Worm (Caenorhabditis elegans) whole organism, mixed stage, embryonic: ENCODE measurements around the gene slmp-1.

Source experiments
- M03D4.4 ChIP-seq: sonication (generic microtip); optimal IDR thresholded peaks from 2 replicates; lab custom pipeline; 2017; ENCODE audit warnings: mild to moderate bottlenecking, missing genetic modification characterization, missing compliant biosample characterization
- bed-3 ChIP-seq: fragments of 200-800 bp; sonication (Bioruptor generic); optimal IDR thresholded peaks from 3 replicates; lab custom pipeline; 2018; ENCODE audit warnings: mild to moderate bottlenecking, missing genetic modification characterization, moderate library complexity, missing compliant biosample characterization
- elt-1 ChIP-seq: sonication (generic microtip); optimal IDR thresholded peaks from 2 replicates; lab custom pipeline; 2017; ENCODE audit warnings: missing genetic modification characterization, mild to moderate bottlenecking, missing compliant biosample characterization, antibody characterized with exemption, moderate library complexity, borderline replicate concordance; ENCODE audit not compliant: insufficient read depth
- nhr-12 ChIP-seq: fragments of 150-350 bp; optimal IDR thresholded peaks from 2 replicates; lab custom pipeline; 2014; ENCODE audit warnings: missing biosample characterization, missing genetic modification characterization
- nhr-76 ChIP-seq: sonication (generic microtip); optimal IDR thresholded peaks from 2 replicates; lab custom pipeline; 2017; ENCODE audit warnings: missing biosample characterization, missing genetic modification characterization
- sptf-1 ChIP-seq: sonication (generic microtip); optimal IDR thresholded peaks from 2 replicates; lab custom pipeline; 2017; ENCODE audit warnings: mild to moderate bottlenecking, missing genetic modification characterization, moderate library complexity, missing compliant biosample characterization
- unc-120 ChIP-seq: sonication (generic microtip); optimal IDR thresholded peaks from 2 replicates; lab custom pipeline; 2017; ENCODE audit warnings: missing genetic modification characterization, missing compliant biosample characterization; ENCODE audit not compliant: poor library complexity, severe bottlenecking
- unc-39 ChIP-seq: fragments of 150-350 bp; optimal IDR thresholded peaks from 2 replicates; lab custom pipeline; 2014; ENCODE audit warnings: missing biosample characterization, missing genetic modification characterization

DNA sequence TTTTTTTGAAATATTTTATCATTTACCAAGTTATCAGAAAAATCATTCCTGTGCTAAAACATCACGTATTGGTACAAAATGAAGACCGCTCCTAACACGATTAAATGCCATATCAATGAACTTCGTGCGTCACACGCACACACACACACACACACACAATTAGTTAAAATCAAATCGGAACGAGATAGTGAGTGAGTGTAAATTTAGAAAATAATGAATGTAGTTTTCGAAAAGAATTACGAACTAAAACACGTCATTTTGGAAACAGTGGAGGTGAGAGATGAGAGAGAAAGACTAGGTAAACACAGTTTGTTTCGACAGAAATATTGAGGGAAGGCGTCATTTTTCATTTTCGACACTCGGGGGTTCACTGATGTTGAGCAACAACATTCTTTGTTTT, 46.7 kb upstream of the slmp-1 start:
- TF ChIP-seq unc-120 (no peak), nhr-76 (tag; lab: Kevin White, UChicago) (no peak), sptf-1 (tag; lab: Kevin White, UChicago) (no peak), nhr-12 (tag; lab: Kevin White, UChicago) (no peak), M03D4.4 (tag; lab: Kevin White, UChicago) (no peak), bed-3 (GFP tag; lab: Kevin White, UChicago) (no peak), unc-39 (tag; lab: Kevin White, UChicago) (no peak), elt-1 (tag; lab: Kevin White, UChicago) (no peak)
